Worm (Caenorhabditis elegans): ENCODE results near the gene ocr-1.

The ocr-1 gene

ce11 chrV:10721912-10722426, 42.2 kb upstream of the ocr-1 start (continued):
- TF ChIP-seq dmd-6 (GFP tag; IDR thresholded peaks at IDR 0.05) (0 out of 2 replicates have a peak, but pooled peaks have one; percentile 17), hmg-1.1 (GFP tag; IDR thresholded peaks at IDR 0.05) (peak; percentile 55; the same call in 1 of the 2 replicates), Y75B8A.6 (GFP tag; IDR thresholded peaks at IDR 0.05) (no peak), unc-62 (GFP tag; optimal IDR thresholded peaks at IDR 0.05 in 1 of 2) (peak in 1 of 2 experiments; percentile 93), unc-62 (tag; optimal IDR thresholded peaks at IDR 0.05) (no peak), F37D6.2 (tag; optimal IDR thresholded peaks at IDR 0.05) (no peak), nhr-25 (tag; optimal IDR thresholded peaks at IDR 0.05; ENCODE audit: borderline replicate concordance, insufficient read depth) (no peak), mdl-1 (tag; optimal IDR thresholded peaks at IDR 0.05) (peak in 1 of 2 experiments; percentile 61), hif-1 (tag; optimal IDR thresholded peaks at IDR 0.05) (peak in 1 of 2 experiments; percentile 11), ceh-20 (GFP tag; IDR thresholded peaks at IDR 0.05) (peak; percentile 40; the same call in 1 of the 2 replicates), php-3 (GFP tag; IDR thresholded peaks at IDR 0.05) (no peak), ceh-28 (tag; optimal IDR thresholded peaks at IDR 0.05) (no peak), ctbp-1 (GFP tag; IDR thresholded peaks at IDR 0.05) (0 out of 2 replicates have a peak, but pooled peaks have one; percentile 37), nhr-76 (tag; optimal IDR thresholded peaks at IDR 0.05) (no peak), nhr-111 (GFP tag; optimal IDR thresholded peaks at IDR 0.05) (no peak), daf-8 (GFP tag; IDR thresholded peaks at IDR 0.05) (no peak), ZK546.5 (tag; optimal IDR thresholded peaks at IDR 0.05) (no peak), gei-8 (GFP tag; optimal IDR thresholded peaks at IDR 0.05) (no peak), rbr-2 (tag; optimal IDR thresholded peaks at IDR 0.05) (peak; percentile 45), mxl-3 (GFP tag; optimal IDR thresholded peaks at IDR 0.05) (no peak), ZK337.2 (GFP tag; IDR thresholded peaks at IDR 0.05) (no peak), unc-39 (tag; optimal IDR thresholded peaks at IDR 0.05) (no peak), saeg-2 (GFP tag; IDR thresholded peaks at IDR 0.05) (no peak), madf-9 (GFP tag; conservative IDR thresholded peaks at IDR 0.05) (no peak), zip-2 (tag; optimal IDR thresholded peaks at IDR 0.05) (no peak), lsy-2 (tag; optimal IDR thresholded peaks at IDR 0.05) (peak in 1 of 2 experiments; percentile 27), egl-43 (GFP tag; IDR thresholded peaks at IDR 0.05) (peak; percentile 56; the same call in 1 of the 2 replicates), daf-16 (GFP tag; optimal IDR thresholded peaks at IDR 0.05) (peak in 1 of 2 experiments; percentile 68), daf-16 (tag; optimal IDR thresholded peaks at IDR 0.05) (no peak), aha-1 (tag) (peak; percentile 97), F49E8.2 (tag; optimal IDR thresholded peaks at IDR 0.05; ENCODE audit: borderline replicate concordance) (no peak), lim-7 (GFP tag; IDR thresholded peaks at IDR 0.05) (no peak), fkh-10 (GFP tag; optimal IDR thresholded peaks at IDR 0.05) (peak; percentile 40), ceh-82 (tag; optimal IDR thresholded peaks at IDR 0.05) (no peak), ceh-32 (tag; optimal IDR thresholded peaks at IDR 0.05; ENCODE audit: poor library complexity) (no peak), lin-39 (tag; optimal IDR thresholded peaks at IDR 0.05) (no peak), nhr-10 (tag; optimal IDR thresholded peaks at IDR 0.05) (no peak), dpl-1 (GFP tag; optimal IDR thresholded peaks at IDR 0.05) (no peak), set-16 (GFP tag; IDR thresholded peaks at IDR 0.05) (peak; percentile 75), duxl-1 (tag; optimal IDR thresholded peaks at IDR 0.05; ENCODE audit: poor library complexity) (no peak), Y5F2A.4 (GFP tag; optimal IDR thresholded peaks at IDR 0.05) (no peak)

ce11 chrV:10722595-10722994, 41.6 kb upstream of the ocr-1 start:
- TF ChIP-seq nhr-11 (tag; optimal IDR thresholded peaks at IDR 0.05), result peak; percentile 38
- no peak for TF ChIP-seq egl-27 (tag; optimal IDR thresholded peaks at IDR 0.05)
- no peak for TF ChIP-seq ztf-7 (tag; optimal IDR thresholded peaks at IDR 0.05)
- no peak for TF ChIP-seq pha-4 (GFP tag; IDR thresholded peaks at IDR 0.05)
- TF ChIP-seq pha-4 (tag; optimal IDR thresholded peaks at IDR 0.05), result peak; percentile 21
- TF ChIP-seq T26A8.4 (GFP tag; IDR thresholded peaks at IDR 0.05), result no peak
- TF ChIP-seq hlh-30 (tag; optimal IDR thresholded peaks at IDR 0.05; ENCODE audit: insufficient read depth), result peak; percentile 93
- no peak for TF ChIP-seq zip-2 (tag; optimal IDR thresholded peaks at IDR 0.05)
- TF ChIP-seq nhr-28 (tag; optimal IDR thresholded peaks at IDR 0.05), result peak; percentile 23
- TF ChIP-seq hlh-11 (tag; optimal IDR thresholded peaks at IDR 0.05), result peak; percentile 23
- TF ChIP-seq set-16 (GFP tag; IDR thresholded peaks at IDR 0.05), result 0 out of 2 replicates have a peak, but pooled peaks have one; percentile 12
- TF ChIP-seq daf-16 (GFP tag; optimal IDR thresholded peaks at IDR 0.05), result no peak
- peak; percentile 9 for TF ChIP-seq daf-16 (tag; optimal IDR thresholded peaks at IDR 0.05)
- TF ChIP-seq R02D3.7 (tag; optimal IDR thresholded peaks at IDR 0.05), result no peak
